Worm (Caenorhabditis elegans) whole organism, L4 larva: ENCODE measurements around the gene T19B10.5.

Experiments
- F10B5.3 ChIP-seq: sonication (generic microtip); optimal IDR thresholded peaks from 2 replicates; lab custom pipeline; 2016; ENCODE audit warnings: mild to moderate bottlenecking, missing genetic modification characterization, missing compliant biosample characterization
- Y105C5A.15 ChIP-seq: fragments of 200-800 bp; sonication (Bioruptor generic); IDR thresholded peaks from 2 replicates; pipeline ENCODE4 v1.3.6; 2022; ENCODE audit warnings: missing genetic modification characterization, missing compliant biosample characterization
- Y48G9A.11 ChIP-seq: fragments of 200-800 bp; sonication (Bioruptor generic); IDR thresholded peaks from 2 replicates; pipeline ENCODE4 v1.3.6; 2022; ENCODE audit warnings: missing genetic modification reagents, missing genetic modification characterization, missing compliant biosample characterization
- ZK337.2 ChIP-seq: fragments of 200-800 bp; sonication (Bioruptor generic); IDR thresholded peaks from 2 replicates; pipeline ENCODE4 v1.3.6; 2022; ENCODE audit warnings: missing genetic modification reagents, missing genetic modification characterization, missing compliant biosample characterization
- aha-1 ChIP-seq: fragments of 150-350 bp; peaks from one replicate; lab custom pipeline; 2014; ENCODE audit warnings: missing biosample characterization, missing genetic modification characterization
- arid-1 ChIP-seq: fragments of 200-800 bp; sonication (Bioruptor generic); conservative IDR thresholded peaks from 2 replicates; pipeline ENCODE4 v1.3.6; 2022; ENCODE audit warnings: missing genetic modification reagents, missing genetic modification characterization, missing compliant biosample characterization
- cey-2 ChIP-seq: sonication (generic microtip); optimal IDR thresholded peaks from 3 replicates; lab custom pipeline; 2017; ENCODE audit warnings: missing genetic modification characterization, mild to moderate bottlenecking, missing compliant biosample characterization, antibody characterized with exemption, borderline replicate concordance; ENCODE audit not compliant: insufficient read depth
- daf-8 ChIP-seq: fragments of 200-800 bp; sonication (Bioruptor generic); IDR thresholded peaks from 2 replicates; pipeline ENCODE4 v1.3.6; 2022; ENCODE audit warnings: missing genetic modification characterization, missing compliant biosample characterization
- dmd-6 ChIP-seq: fragments of 200-800 bp; sonication (Bioruptor generic); IDR thresholded peaks from 2 replicates; pipeline ENCODE4 v1.3.6; 2022; ENCODE audit warnings: missing genetic modification reagents, missing genetic modification characterization, missing compliant biosample characterization
- dmd-9 ChIP-seq: fragments of 200-800 bp; sonication (Bioruptor generic); IDR thresholded peaks from 2 replicates; pipeline ENCODE4 v1.3.6; 2022; ENCODE audit warnings: missing genetic modification reagents, missing genetic modification characterization, missing compliant biosample characterization
- dpl-1 ChIP-seq: fragments of 150-350 bp; optimal IDR thresholded peaks from 2 replicates; lab custom pipeline; 2014; ENCODE audit warnings: missing biosample characterization, missing genetic modification reagents, missing genetic modification characterization
- duxl-1 ChIP-seq: sonication (generic microtip); optimal IDR thresholded peaks from 2 replicates; lab custom pipeline; 2016; ENCODE audit warnings: mild to moderate bottlenecking, missing genetic modification characterization, moderate library complexity, missing compliant biosample characterization; ENCODE audit not compliant: poor library complexity
- egl-27 ChIP-seq: sonication (generic microtip); optimal IDR thresholded peaks from 3 replicates; lab custom pipeline; 2017; ENCODE audit warnings: missing biosample characterization, missing genetic modification reagents, missing genetic modification characterization
- egl-43 ChIP-seq: fragments of 200-800 bp; sonication (Bioruptor generic); IDR thresholded peaks from 2 replicates; pipeline ENCODE4 v1.3.6; 2022; ENCODE audit warnings: missing genetic modification reagents, missing genetic modification characterization, missing compliant biosample characterization
- gei-8 ChIP-seq: fragments of 200-800 bp; sonication (Bioruptor generic); optimal IDR thresholded peaks from 2 replicates; lab custom pipeline; 2018; ENCODE audit warnings: mild to moderate bottlenecking, missing genetic modification characterization, missing compliant biosample characterization
- hlh-11 ChIP-seq: fragments of 200-800 bp; sonication (Bioruptor generic); optimal IDR thresholded peaks from 2 replicates; lab custom pipeline; 2018; ENCODE audit warnings: mild to moderate bottlenecking, missing genetic modification characterization, missing compliant biosample characterization
- hmg-1.1 ChIP-seq: fragments of 200-800 bp; sonication (Bioruptor generic); IDR thresholded peaks from 2 replicates; pipeline ENCODE4 v1.3.6; 2022; ENCODE audit warnings: missing genetic modification reagents, missing genetic modification characterization, missing compliant biosample characterization
- jun-1 ChIP-seq: fragments of 150-350 bp; optimal IDR thresholded peaks from 2 replicates; lab custom pipeline; 2014; ENCODE audit warnings: missing biosample characterization, missing genetic modification reagents, missing genetic modification characterization
- lin-1 ChIP-seq: fragments of 200-800 bp; sonication (Bioruptor generic); IDR thresholded peaks from 2 replicates; pipeline ENCODE4 v1.3.6; 2022; ENCODE audit warnings: missing genetic modification reagents, missing genetic modification characterization, missing compliant biosample characterization
- lin-13 ChIP-seq: fragments of 150-350 bp; optimal IDR thresholded peaks from 2 replicates; lab custom pipeline; 2014; ENCODE audit warnings: missing biosample characterization, missing genetic modification reagents, missing genetic modification characterization
- lin-29 ChIP-seq: fragments of 200-800 bp; sonication (Bioruptor generic); IDR thresholded peaks from 2 replicates; pipeline ENCODE4 v1.3.6; 2022; ENCODE audit warnings: missing genetic modification reagents, missing genetic modification characterization, missing compliant biosample characterization
- lin-38 ChIP-seq: fragments of 200-800 bp; sonication (Bioruptor generic); IDR thresholded peaks from 2 replicates; pipeline ENCODE4 v1.3.6; 2022; ENCODE audit warnings: missing genetic modification reagents, missing genetic modification characterization, missing compliant biosample characterization
- lir-3 ChIP-seq: sonication (generic microtip); optimal IDR thresholded peaks from 2 replicates; lab custom pipeline; 2016; ENCODE audit warnings: mild to moderate bottlenecking, missing genetic modification characterization, missing compliant biosample characterization
- madf-5 ChIP-seq, 2 experiments: fragments of 200-800 bp; sonication (Bioruptor generic); IDR thresholded peaks; 2 replicates each; pipeline ENCODE4 v1.3.6; 2022; ENCODE audit warnings: missing compliant biosample characterization in 2 of 2, missing genetic modification characterization in 2 of 2
- mdl-1 ChIP-seq, 2 experiments: fragments of 150-350 bp in 1 of 2; sonication (generic microtip) in 1 of 2; optimal IDR thresholded peaks; 2 replicates each; lab custom pipeline; 2014 to 2017; ENCODE audit warnings: missing biosample characterization in 2 of 2, missing genetic modification characterization in 2 of 2
- mdt-29 ChIP-seq: fragments of 200-800 bp; sonication (Bioruptor generic); IDR thresholded peaks from 2 replicates; pipeline ENCODE4 v1.3.6; 2022; ENCODE audit warnings: missing genetic modification reagents, missing genetic modification characterization, missing compliant biosample characterization
- mep-1 ChIP-seq: fragments of 150-350 bp; sonication (generic microtip); optimal IDR thresholded peaks from 3 replicates; lab custom pipeline; 2014; ENCODE audit warnings: missing biosample characterization, missing genetic modification characterization
- mes-2 ChIP-seq: sonication (generic microtip); optimal IDR thresholded peaks from 2 replicates; lab custom pipeline; 2016; ENCODE audit warnings: missing genotype, mild to moderate bottlenecking, missing genetic modification characterization, missing compliant biosample characterization; ENCODE audit not compliant: poor library complexity, severe bottlenecking
- mxl-3 ChIP-seq: fragments of 200-800 bp; sonication (Bioruptor generic); optimal IDR thresholded peaks from 2 replicates; lab custom pipeline; 2018; ENCODE audit warnings: mild to moderate bottlenecking, missing genetic modification characterization, missing compliant biosample characterization
- nhr-237 ChIP-seq: sonication (generic microtip); optimal IDR thresholded peaks from 2 replicates; lab custom pipeline; 2017; ENCODE audit warnings: missing biosample characterization, missing genetic modification characterization
- nhr-6 ChIP-seq: fragments of 150-350 bp; optimal IDR thresholded peaks from 2 replicates; lab custom pipeline; 2014; ENCODE audit warnings: missing biosample characterization, missing genetic modification characterization
- php-3 ChIP-seq: fragments of 200-800 bp; sonication (Bioruptor generic); IDR thresholded peaks from 2 replicates; pipeline ENCODE4 v1.3.6; 2022; ENCODE audit warnings: missing genetic modification reagents, missing genetic modification characterization, missing compliant biosample characterization
- rbr-2 ChIP-seq: sonication (generic microtip); optimal IDR thresholded peaks from 2 replicates; lab custom pipeline; 2016; ENCODE audit warnings: missing genotype, missing genetic modification characterization, missing compliant biosample characterization
- saeg-2 ChIP-seq: fragments of 200-800 bp; sonication (Bioruptor generic); IDR thresholded peaks from 2 replicates; pipeline ENCODE4 v1.3.6; 2022; ENCODE audit warnings: missing genetic modification reagents, missing genetic modification characterization, missing compliant biosample characterization
- sdz-12 ChIP-seq: fragments of 200-800 bp; sonication (Bioruptor generic); optimal IDR thresholded peaks from 2 replicates; lab custom pipeline; 2018; ENCODE audit warnings: mild to moderate bottlenecking, missing genetic modification characterization, missing compliant biosample characterization
- snpc-1.2 ChIP-seq: fragments of 200-800 bp; sonication (Bioruptor generic); IDR thresholded peaks from 2 replicates; pipeline ENCODE4 v1.3.6; 2022; ENCODE audit warnings: missing genetic modification reagents, missing genetic modification characterization, missing compliant biosample characterization
- spr-3 ChIP-seq: fragments of 200-800 bp; sonication (Bioruptor generic); optimal IDR thresholded peaks from 2 replicates; lab custom pipeline; 2018; ENCODE audit warnings: mild to moderate bottlenecking, missing genetic modification characterization, missing compliant biosample characterization
- unc-130 ChIP-seq: sonication (generic microtip); optimal IDR thresholded peaks from 2 replicates; lab custom pipeline; 2016; ENCODE audit warnings: missing genetic modification reagents, missing genetic modification characterization, missing compliant biosample characterization
- unc-39 ChIP-seq: sonication (generic microtip); optimal IDR thresholded peaks from 2 replicates; lab custom pipeline; 2017; ENCODE audit warnings: missing biosample characterization, missing genetic modification characterization
- vab-7 ChIP-seq: fragments of 200-800 bp; sonication (Bioruptor generic); IDR thresholded peaks from 2 replicates; pipeline ENCODE4 v1.3.6; 2022; ENCODE audit warnings: missing genetic modification reagents, missing genetic modification characterization, missing compliant biosample characterization
- zag-1 ChIP-seq: fragments of 150-350 bp; optimal IDR thresholded peaks from 2 replicates; lab custom pipeline; 2014; ENCODE audit warnings: missing biosample characterization, missing genetic modification characterization
- zfp-3 ChIP-seq: fragments of 200-800 bp; sonication (Bioruptor generic); conservative IDR thresholded peaks from 2 replicates; pipeline ENCODE4 v1.3.6; 2022; ENCODE audit warnings: missing genetic modification reagents, missing genetic modification characterization, missing compliant biosample characterization
- zip-2 ChIP-seq: fragments of 150-350 bp; optimal IDR thresholded peaks from 2 replicates; lab custom pipeline; 2014; ENCODE audit warnings: missing biosample characterization, missing genetic modification characterization
- ztf-11 ChIP-seq: fragments of 150-350 bp; optimal IDR thresholded peaks from 2 replicates; lab custom pipeline; 2014; ENCODE audit warnings: missing biosample characterization, missing genetic modification characterization
- ztf-7 ChIP-seq: fragments of 150-350 bp; optimal IDR thresholded peaks from 2 replicates; lab custom pipeline; 2014; ENCODE audit warnings: missing biosample characterization, missing genetic modification characterization

T19B10.5 gene

ce11 chrV:11239187-11239725, 4.8 kb downstream of the T19B10.5 start, which contains the start of the genes dvc-1 and ima-1 (continued):
- TF ChIP-seq spr-3 (GFP tag; lab: Kevin White, UChicago) (no peak), gei-8 (GFP tag; lab: Kevin White, UChicago) (no peak), aha-1 (tag; lab: Kevin White, UChicago) (no peak), hlh-11 (tag; lab: Kevin White, UChicago) (peak; percentile 58), egl-27 (no peak), lin-13 (GFP tag; lab: Kevin White, UChicago) (peak; percentile 63), ztf-11 (tag; lab: Kevin White, UChicago) (no peak), cey-2 (tag; lab: Kevin White, UChicago) (no peak), jun-1 (tag; lab: Kevin White, UChicago) (no peak), mxl-3 (GFP tag; lab: Kevin White, UChicago) (peak; percentile 11), madf-5 (GFP tag; IDR thresholded peaks at IDR 0.05; lab: Robert Waterston, UW) (no peak), lin-29 (no peak), F10B5.3 (tag; lab: Kevin White, UChicago) (no peak), zfp-3 (GFP tag; lab: Robert Waterston, UW) (no peak), unc-39 (no peak), Y105C5A.15 (GFP tag; lab: Robert Waterston, UW) (no peak), snpc-1.2 (GFP tag; lab: Robert Waterston, UW) (no peak), mep-1 (tag; lab: Kevin White, UChicago) (peak; percentile 59), dmd-6 (GFP tag; lab: Robert Waterston, UW) (no peak), daf-8 (GFP tag; lab: Robert Waterston, UW) (no peak), zip-2 (tag; lab: Kevin White, UChicago) (no peak), unc-130 (GFP tag; lab: Kevin White, UChicago) (peak; percentile 96), nhr-6 (tag; lab: Kevin White, UChicago) (peak; percentile 50), vab-7 (GFP tag; lab: Robert Waterston, UW) (peak; percentile 45), mes-2 (tag; lab: Kevin White, UChicago) (peak; percentile 91), Y48G9A.11 (GFP tag; lab: Robert Waterston, UW) (0 out of 2 replicates have a peak, but pooled peaks have one; percentile 27), php-3 (0 out of 2 replicates have a peak, but pooled peaks have one; percentile 30), zag-1 (tag; lab: Kevin White, UChicago) (no peak), hmg-1.1 (GFP tag; lab: Robert Waterston, UW) (peak; percentile 49; the same call in 1 of the 2 replicates), lin-38 (peak; percentile 82), arid-1 (0 out of 2 replicates have a peak, but pooled peaks have one; percentile 44), nhr-237 (tag; lab: Kevin White, UChicago) (no peak), duxl-1 (tag; lab: Kevin White, UChicago) (no peak), lir-3 (no peak), mdt-29 (GFP tag; lab: Robert Waterston, UW) (peak; percentile 31; the same call in 1 of the 2 replicates), sdz-12 (no peak), rbr-2 (tag; lab: Kevin White, UChicago) (peak; percentile 17), ztf-7 (tag; lab: Kevin White, UChicago) (no peak), dpl-1 (peak; percentile 57), saeg-2 (no peak), mdl-1 (tag; optimal IDR thresholded peaks at IDR 0.05; lab: Kevin White, UChicago) (no peak), dmd-9 (GFP tag; lab: Robert Waterston, UW) (0 out of 2 replicates have a peak, but pooled peaks have one; percentile 36), egl-43 (GFP tag; lab: Robert Waterston, UW) (peak; percentile 65), ZK337.2 (GFP tag; lab: Robert Waterston, UW) (no peak), lin-1 (GFP tag; lab: Robert Waterston, UW) (no peak)
